Worm (Caenorhabditis elegans): ENCODE data around the gene fbxc-48.

Gene fbxc-48

ce11 chrII:764385-764784 is 23.7 kb upstream of the fbxc-48 start:
- TF ChIP-seq fos-1 (tag; optimal IDR thresholded peaks at IDR 0.05) (peak; percentile 67), unc-62 (GFP tag; optimal IDR thresholded peaks at IDR 0.05) (no peak)

DNA sequence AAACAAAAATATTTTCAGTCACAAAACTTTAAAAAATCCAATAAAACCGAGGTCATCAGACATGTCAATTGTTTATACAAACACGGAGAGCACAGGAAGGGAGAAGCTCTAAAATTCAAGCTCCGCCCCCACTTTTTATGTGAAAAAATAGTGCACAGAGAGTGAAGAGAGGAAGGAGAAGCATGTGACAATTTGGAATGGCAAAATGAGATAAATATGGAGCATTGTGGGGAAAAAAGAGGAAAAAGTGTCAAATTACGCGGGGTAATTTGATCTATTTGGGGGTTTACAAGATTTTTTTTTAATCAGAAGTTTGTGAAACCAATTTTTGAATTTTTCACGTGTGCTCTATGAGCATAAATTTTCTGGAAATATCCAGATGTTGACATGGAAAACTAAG is 22.2 kb upstream of the fbxc-48 start:
- TF ChIP-seq C34F6.9 (tag; optimal IDR thresholded peaks at IDR 0.05): peak; percentile 28
- no peak for TF ChIP-seq ztf-4 (tag; optimal IDR thresholded peaks at IDR 0.05)
- TF ChIP-seq nhr-11 (tag; optimal IDR thresholded peaks at IDR 0.05): no peak
- no peak for TF ChIP-seq ama-1 (optimal IDR thresholded peaks at IDR 0.05)
- peak; percentile 13 for TF ChIP-seq nhr-129 (tag; optimal IDR thresholded peaks at IDR 0.05)
- no peak for TF ChIP-seq nhr-12 (tag; optimal IDR thresholded peaks at IDR 0.05)
- peak; percentile 63 for TF ChIP-seq F13H6.1 (tag; optimal IDR thresholded peaks at IDR 0.05)
- TF ChIP-seq sma-9 (GFP tag; optimal IDR thresholded peaks at IDR 0.05): peak; percentile 60
- TF ChIP-seq sma-9 (tag; optimal IDR thresholded peaks at IDR 0.05): no peak
- TF ChIP-seq crh-2 (tag; optimal IDR thresholded peaks at IDR 0.05): peak; percentile 11
- TF ChIP-seq lsy-2 (tag; optimal IDR thresholded peaks at IDR 0.05): peak; percentile 1 to 42

ce11 chrII:760276-760675 is 19.6 kb upstream of the fbxc-48 start:
- no peak for TF ChIP-seq elt-3 (tag; optimal IDR thresholded peaks at IDR 0.05)
- no peak for TF ChIP-seq lin-39 (tag; optimal IDR thresholded peaks at IDR 0.05)
- no peak for TF ChIP-seq ceh-16 (tag; optimal IDR thresholded peaks at IDR 0.05)

- TF ChIP-seq lin-11 (tag; optimal IDR thresholded peaks at IDR 0.05) (peak; percentile 51), mdl-1 (tag; optimal IDR thresholded peaks at IDR 0.05) (peak in 1 of 2 experiments; percentile 23), lin-39 (tag; optimal IDR thresholded peaks at IDR 0.05) (no peak), zag-1 (tag; optimal IDR thresholded peaks at IDR 0.05) (peak; percentile 76), unc-55 (GFP tag; optimal IDR thresholded peaks at IDR 0.05) (peak; percentile 85), sma-3 (GFP tag; optimal IDR thresholded peaks at IDR 0.05) (no peak), aly-2 (tag; optimal IDR thresholded peaks at IDR 0.05) (no peak), sem-4 (tag; optimal IDR thresholded peaks at IDR 0.05) (no peak), sma-9 (GFP tag; optimal IDR thresholded peaks at IDR 0.05) (no peak), sma-9 (tag; optimal IDR thresholded peaks at IDR 0.05) (no peak), lsy-2 (tag; optimal IDR thresholded peaks at IDR 0.05) (peak in 1 of 2 experiments; percentile 59), nhr-12 (tag; optimal IDR thresholded peaks at IDR 0.05) (no peak), nhr-21 (tag; optimal IDR thresholded peaks at IDR 0.05) (no peak), C34F6.9 (tag; optimal IDR thresholded peaks at IDR 0.05) (peak; percentile 76), mab-5 (tag; optimal IDR thresholded peaks at IDR 0.05) (peak; percentile 25), nhr-25 (tag; optimal IDR thresholded peaks at IDR 0.05) (no peak), lin-13 (GFP tag; optimal IDR thresholded peaks at IDR 0.05) (peak; percentile 2), R02D3.7 (tag; optimal IDR thresholded peaks at IDR 0.05) (no peak), nhr-10 (tag; optimal IDR thresholded peaks at IDR 0.05) (no peak), gmeb-1 (tag; optimal IDR thresholded peaks at IDR 0.05) (no peak), ceh-16 (tag; optimal IDR thresholded peaks at IDR 0.05) (no peak), F13H6.1 (tag; optimal IDR thresholded peaks at IDR 0.05) (peak; percentile 45), nhr-6 (tag; optimal IDR thresholded peaks at IDR 0.05) (peak; percentile 7), nhr-129 (tag; optimal IDR thresholded peaks at IDR 0.05) (peak; percentile 69), mbf-1 (tag; optimal IDR thresholded peaks at IDR 0.05) (no peak), Y55F3AM.14 (GFP tag; optimal IDR thresholded peaks at IDR 0.05) (peak; percentile 46), crh-2 (tag; optimal IDR thresholded peaks at IDR 0.05) (peak; percentile 41), elt-3 (tag; optimal IDR thresholded peaks at IDR 0.05) (no peak)
These were observed 19.1 kb upstream of the fbxc-48 start for ce11 chrII:759788-760187.

DNA sequence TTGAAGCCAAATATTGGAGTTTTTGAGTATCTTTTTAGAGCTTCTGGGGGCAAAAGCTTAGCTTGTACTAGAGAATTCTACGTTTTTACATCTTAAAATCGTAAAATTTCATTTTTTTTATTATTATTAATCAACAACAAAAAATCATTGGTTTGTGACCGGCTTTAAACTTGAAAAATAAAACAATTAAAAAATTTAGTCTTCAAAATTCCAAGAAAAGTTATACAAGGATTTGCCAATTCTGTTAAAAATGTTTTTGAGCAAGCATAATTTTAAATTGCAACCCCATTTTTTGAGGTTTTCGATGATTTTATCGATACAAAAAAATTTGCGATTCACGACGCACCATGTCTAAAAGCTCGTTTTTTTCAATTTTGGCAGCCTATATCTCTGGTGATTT is 16.5 kb upstream of the fbxc-48 start:
- TF ChIP-seq ztf-1 (GFP tag; conservative IDR thresholded peaks at IDR 0.05): no peak
- TF ChIP-seq fos-1 (tag; optimal IDR thresholded peaks at IDR 0.05): no peak
- no peak for TF ChIP-seq unc-62 (GFP tag; optimal IDR thresholded peaks at IDR 0.05)
- TF ChIP-seq elt-3 (tag; optimal IDR thresholded peaks at IDR 0.05): no peak
- TF ChIP-seq nhr-6 (tag; optimal IDR thresholded peaks at IDR 0.05): no peak
- no peak for TF ChIP-seq nhr-129 (tag; optimal IDR thresholded peaks at IDR 0.05)
- TF ChIP-seq nhr-77 (tag; optimal IDR thresholded peaks at IDR 0.05): no peak
- no peak for TF ChIP-seq nhr-25 (tag; optimal IDR thresholded peaks at IDR 0.05)
- TF ChIP-seq snpc-4 (tag; optimal IDR thresholded peaks at IDR 0.05): no peak
- TF ChIP-seq sem-4 (tag; optimal IDR thresholded peaks at IDR 0.05): no peak
- TF ChIP-seq unc-39 (tag; optimal IDR thresholded peaks at IDR 0.05): no peak
- TF ChIP-seq crh-2 (tag; optimal IDR thresholded peaks at IDR 0.05): no peak

Data from whole organism, L2 larva.